Worm (Caenorhabditis elegans) whole organism, midembryonic: Measurements from ENCODE around the gene dos-1.

Source experiments
- T22C8.4 ChIP-seq: fragments of 200-800 bp; sonication (Bioruptor generic); IDR thresholded peaks from 2 replicates; pipeline ENCODE4 v1.3.6; 2022; ENCODE audit warnings: missing genetic modification characterization, missing compliant biosample characterization
- cog-1 ChIP-seq: sonication (generic microtip); optimal IDR thresholded peaks from 2 replicates; lab custom pipeline; 2016; ENCODE audit warnings: missing genetic modification characterization, missing compliant biosample characterization
- flt-1 ChIP-seq: fragments of 200-800 bp; sonication (Bioruptor generic); IDR thresholded peaks from 2 replicates; pipeline ENCODE4 v1.3.6; 2022; ENCODE audit warnings: missing genetic modification characterization, missing compliant biosample characterization
- klf-2 ChIP-seq: fragments of 200-800 bp; sonication (Bioruptor generic); conservative IDR thresholded peaks from 2 replicates; pipeline ENCODE4 v1.3.6; 2022; ENCODE audit warnings: missing genetic modification reagents, missing genetic modification characterization, missing compliant biosample characterization
- med-1 ChIP-seq: sonication (generic microtip); optimal IDR thresholded peaks from 2 replicates; lab custom pipeline; 2017; ENCODE audit warnings: missing genetic modification characterization, mild to moderate bottlenecking, missing compliant biosample characterization, antibody characterized with exemption, missing genetic modification reagents; ENCODE audit not compliant: insufficient read depth
- ref-1 ChIP-seq: fragments of 200-800 bp; sonication (Bioruptor generic); conservative IDR thresholded peaks from 2 replicates; pipeline ENCODE4 v1.3.6; 2022; ENCODE audit warnings: missing genetic modification reagents, missing genetic modification characterization, missing compliant biosample characterization
- tab-1 ChIP-seq: fragments of 200-800 bp; sonication (Bioruptor generic); IDR thresholded peaks from 2 replicates; pipeline ENCODE4 v1.3.6; 2022; ENCODE audit warnings: missing genetic modification characterization, missing compliant biosample characterization
- ztf-23 ChIP-seq: fragments of 200-800 bp; sonication (Bioruptor generic); IDR thresholded peaks from 2 replicates; pipeline ENCODE4 v1.3.6; 2022; ENCODE audit warnings: missing genetic modification reagents, missing genetic modification characterization, missing compliant biosample characterization
- ztf-29 ChIP-seq: fragments of 200-800 bp; sonication (Bioruptor generic); IDR thresholded peaks from 2 replicates; pipeline ENCODE4 v1.3.6; 2022; ENCODE audit warnings: missing genetic modification reagents, missing genetic modification characterization, missing compliant biosample characterization

The dos-1 gene

DNA sequence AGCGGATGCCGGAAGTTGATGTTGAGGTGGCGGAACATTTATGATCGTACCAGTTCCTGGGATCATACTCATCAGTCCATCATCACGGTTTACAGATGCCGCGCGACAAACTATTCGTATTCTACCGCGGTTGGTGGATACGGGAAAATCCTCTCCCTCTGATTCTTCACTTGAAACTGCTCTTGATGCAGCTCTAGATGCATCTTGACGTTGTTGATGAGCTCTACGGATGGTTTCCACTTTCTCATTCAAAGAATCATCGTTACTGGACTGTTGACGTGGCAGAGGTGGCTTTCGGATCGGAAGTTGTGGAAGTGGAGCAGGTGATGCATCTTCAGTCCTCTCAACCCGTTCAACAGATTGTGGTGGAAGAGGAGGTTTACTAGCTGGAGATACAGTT is 45.4 kb downstream of the dos-1 start:
- TF ChIP-seq tab-1 (GFP tag; lab: Robert Waterston, UW) = no peak

- TF ChIP-seq klf-2 (GFP tag; lab: Robert Waterston, UW) = no peak
- no peak for TF ChIP-seq tab-1 (GFP tag; lab: Robert Waterston, UW)
- no peak for TF ChIP-seq ztf-23 (GFP tag; lab: Robert Waterston, UW)
- no peak for TF ChIP-seq ref-1
- TF ChIP-seq ztf-29 (GFP tag; lab: Robert Waterston, UW) = no peak
- no peak for TF ChIP-seq T22C8.4 (GFP tag; lab: Robert Waterston, UW)
- no peak for TF ChIP-seq cog-1
- no peak for TF ChIP-seq flt-1 (GFP tag; lab: Robert Waterston, UW)
- no peak for TF ChIP-seq med-1 (GFP tag; lab: Kevin White, UChicago)
Observed at ce11 chrIII:9151782-9152181, 48.0 kb downstream of the dos-1 start.

- TF ChIP-seq flt-1 (GFP tag; lab: Robert Waterston, UW) (no peak), T22C8.4 (GFP tag; lab: Robert Waterston, UW) (no peak)
Observed at ce11 chrIII:9152950-9153349, 49.2 kb downstream of the dos-1 start.

ce11 chrIII:9153809-9154208 is 50.1 kb downstream of the dos-1 start, which contains the start of gene nhl-1:
nhl-1 (minus strand) TSS chrIII:9153909.
- TF ChIP-seq med-1 (GFP tag; lab: Kevin White, UChicago) (no peak), tab-1 (GFP tag; lab: Robert Waterston, UW) (no peak), ztf-23 (GFP tag; lab: Robert Waterston, UW) (no peak), cog-1 (no peak), T22C8.4 (GFP tag; lab: Robert Waterston, UW) (no peak), ref-1 (no peak), klf-2 (GFP tag; lab: Robert Waterston, UW) (no peak), flt-1 (GFP tag; lab: Robert Waterston, UW) (no peak)

DNA sequence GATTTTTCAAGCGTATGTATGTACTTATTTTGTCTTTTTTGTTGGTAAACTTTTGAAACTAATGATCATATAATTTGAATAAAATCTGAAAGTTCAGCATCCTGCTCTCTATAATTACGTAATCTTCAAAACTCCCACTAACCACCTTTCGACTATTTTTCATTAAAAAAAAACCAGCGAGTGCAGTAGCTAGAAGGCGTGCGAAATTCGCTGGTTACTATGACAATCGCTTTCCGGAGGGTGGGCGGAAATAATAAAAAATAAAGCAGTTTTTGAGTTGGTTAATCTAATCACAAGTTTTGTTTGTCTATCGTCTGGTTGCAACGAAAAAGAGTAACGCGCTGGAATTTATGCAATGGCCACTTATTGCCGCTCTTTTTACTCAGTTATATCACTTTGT is 51.0 kb downstream of the dos-1 start, which contains the start of gene irld-34:
Gene irld-34 (plus strand): TSS at position 301 of the 400 bp plus-strand sequence.
- TF ChIP-seq tab-1 (GFP tag; lab: Robert Waterston, UW) = no peak
- no peak for TF ChIP-seq ref-1
- TF ChIP-seq ztf-29 (GFP tag; lab: Robert Waterston, UW) = no peak
- TF ChIP-seq med-1 (GFP tag; lab: Kevin White, UChicago) = no peak
- no peak for TF ChIP-seq cog-1
